Fruit fly (Drosophila melanogaster): ENCODE data around the gene CG32199.

The CG32199 gene

DNA sequence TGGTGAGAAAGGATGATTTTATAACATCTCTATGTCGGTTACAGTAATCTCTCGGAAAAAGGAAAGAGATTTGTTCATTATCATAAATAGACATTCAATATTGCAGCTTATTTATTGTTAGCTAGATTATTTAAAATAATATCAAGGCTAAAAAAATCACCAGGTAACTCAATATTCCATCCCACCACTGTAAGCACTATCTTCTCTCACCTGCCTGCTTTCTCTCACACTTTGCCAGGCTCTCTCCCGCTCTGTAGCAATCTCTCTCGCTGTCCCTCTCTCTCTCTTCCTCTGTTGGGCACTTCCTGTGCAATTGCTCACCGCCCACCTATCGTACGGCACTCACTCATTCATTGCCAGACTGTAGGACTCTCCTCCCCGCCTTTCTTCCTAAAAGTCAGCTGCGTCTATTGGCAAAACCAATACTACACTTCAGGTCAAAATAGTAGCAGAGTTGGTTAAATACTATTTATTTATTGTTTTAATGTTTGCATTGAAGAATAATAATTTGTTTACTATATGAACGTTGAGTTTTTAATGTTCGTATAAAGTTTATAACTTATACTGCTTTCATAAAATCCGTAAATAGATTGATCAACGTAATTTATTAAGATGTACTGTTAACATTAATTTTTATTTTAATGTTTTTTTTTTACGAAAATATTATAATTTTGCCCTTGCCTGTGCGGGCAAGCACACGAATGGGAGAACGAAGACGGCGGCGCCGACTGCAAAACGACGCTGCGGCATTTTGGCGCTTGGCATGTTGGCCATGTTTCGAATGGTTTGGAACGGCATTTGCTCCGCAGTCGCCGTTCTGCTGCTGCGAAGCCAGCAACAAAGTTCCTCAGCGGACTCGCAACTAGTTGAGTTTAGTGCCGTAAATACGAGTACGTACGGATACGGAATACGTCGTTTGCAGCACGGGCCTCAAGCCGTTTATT lies 29.2 kb downstream of the CG32199 start (continued):
- TF ChIP-seq Adf1 (GFP tag; IDR thresholded peaks at IDR 0.05) (peak; percentile 95), CG3281 (GFP tag; optimal IDR thresholded peaks at IDR 0.05) (peak; percentile 91), Abd-B (GFP tag; optimal IDR thresholded peaks at IDR 0.05) (peak; percentile 81), HLHmδ (GFP tag; optimal IDR thresholded peaks at IDR 0.05) (peak; percentile 36), hth (optimal IDR thresholded peaks at IDR 0.05) (no peak), Med (GFP tag) (peak; percentile 99), unc-4 (GFP tag; IDR thresholded peaks at IDR 0.05; ENCODE audit: partially characterized antibody) (no peak), Usf (GFP tag; optimal IDR thresholded peaks at IDR 0.05) (peak; percentile 67), CG10979 (tag; optimal IDR thresholded peaks at IDR 0.05) (peak; percentile 78), Hand (GFP tag; optimal IDR thresholded peaks at IDR 0.05) (peak; percentile 91), BtbVII (GFP tag; optimal IDR thresholded peaks at IDR 0.05) (peak; percentile 88), CG6683 (GFP tag; optimal IDR thresholded peaks at IDR 0.05) (peak; percentile 88), CG10543 (GFP tag; optimal IDR thresholded peaks at IDR 0.05) (peak; percentile 94), dan (GFP tag; IDR thresholded peaks at IDR 0.05) (peak; percentile 83), trh (GFP tag; optimal IDR thresholded peaks at IDR 0.05) (peak; percentile 63), MBD-R2 (GFP tag; IDR thresholded peaks at IDR 0.05) (peak; percentile 98), Rfx (GFP tag; IDR thresholded peaks at IDR 0.05) (peak; percentile 99), salm (tag; optimal IDR thresholded peaks at IDR 0.05) (peak; percentile 88), CG10565 (GFP tag; optimal IDR thresholded peaks at IDR 0.05) (peak; percentile 30), CG31224 (GFP tag; IDR thresholded peaks at IDR 0.05) (peak; percentile 95), CG1602 (GFP tag; optimal IDR thresholded peaks at IDR 0.05) (peak; percentile 85), CG2129 (GFP tag; IDR thresholded peaks at IDR 0.05; ENCODE audit: partially characterized antibody) (no peak), crc (GFP tag; optimal IDR thresholded peaks at IDR 0.05) (peak; percentile 89), CG2712 (tag; optimal IDR thresholded peaks at IDR 0.05) (peak; percentile 83), Hr51 (GFP tag; optimal IDR thresholded peaks at IDR 0.05) (peak; percentile 85 to 97), crp (GFP tag; optimal IDR thresholded peaks at IDR 0.05) (peak in 1 of 2 experiments; percentile 68), gt (GFP tag; IDR thresholded peaks at IDR 0.05) (peak; percentile 88), Meics (GFP tag; optimal IDR thresholded peaks at IDR 0.05) (peak; percentile 93), fru (optimal IDR thresholded peaks at IDR 0.05) (no peak), gfzf (GFP tag; optimal IDR thresholded peaks at IDR 0.05) (no peak), gem (tag; optimal IDR thresholded peaks at IDR 0.05) (peak; percentile 95), lbe (GFP tag; optimal IDR thresholded peaks at IDR 0.05) (peak; percentile 72), caup (GFP tag; optimal IDR thresholded peaks at IDR 0.05; ENCODE audit: severe bottlenecking) (peak; percentile 94), Camta (GFP tag; optimal IDR thresholded peaks at IDR 0.05) (peak; percentile 93), bsh (GFP tag; optimal IDR thresholded peaks at IDR 0.05) (peak; percentile 73 to 85), CG2889 (GFP tag; IDR thresholded peaks at IDR 0.05) (peak; percentile 97), CG9932 (GFP tag; IDR thresholded peaks at IDR 0.05) (peak; percentile 99), CG12071 (GFP tag; optimal IDR thresholded peaks at IDR 0.05) (peak; percentile 88), twi (tag; optimal IDR thresholded peaks at IDR 0.05) (peak; percentile 44), cato (GFP tag; optimal IDR thresholded peaks at IDR 0.05; ENCODE audit: borderline replicate concordance) (peak; percentile 74), disco-r (GFP tag; optimal IDR thresholded peaks at IDR 0.05) (peak; percentile 40), CG34224 (GFP tag; IDR thresholded peaks at IDR 0.05; ENCODE audit: partially characterized antibody) (no peak; the same call in 2 of the 3 replicates), Six4 (GFP tag; optimal IDR thresholded peaks at IDR 0.05) (peak; percentile 84), CG10321 (GFP tag; IDR thresholded peaks at IDR 0.05) (peak; percentile 70), CG42726 (GFP tag; IDR thresholded peaks at IDR 0.05; ENCODE audit: partially characterized antibody) (peak; percentile 54; the same call in 1 of the 2 replicates), grn (GFP tag; optimal IDR thresholded peaks at IDR 0.05) (peak; percentile 16), ind (GFP tag; optimal IDR thresholded peaks at IDR 0.05) (peak; percentile 92)

Measured in whole organism, embryonic.